Worm (Caenorhabditis elegans) whole organism, L4 larva: ENCODE data around the gene F08G5.3.

Source experiments
- aly-2 ChIP-seq: sonication (generic microtip); optimal IDR thresholded peaks from 2 replicates; lab custom pipeline; 2018; ENCODE audit warnings: missing biosample characterization, missing genetic modification characterization
- ces-1 ChIP-seq: fragments of 150-350 bp; sonication (generic microtip); optimal IDR thresholded peaks from 4 replicates; lab custom pipeline; 2014; ENCODE audit warnings: missing biosample characterization, missing genetic modification reagents, missing genetic modification characterization
- fkh-10 ChIP-seq: fragments of 150-350 bp; optimal IDR thresholded peaks from 2 replicates; lab custom pipeline; 2014; ENCODE audit warnings: missing biosample characterization, missing genetic modification reagents, missing genetic modification characterization
- lin-13 ChIP-seq: fragments of 150-350 bp; optimal IDR thresholded peaks from 2 replicates; lab custom pipeline; 2014; ENCODE audit warnings: missing biosample characterization, missing genetic modification reagents, missing genetic modification characterization
- lin-38 ChIP-seq: fragments of 200-800 bp; sonication (Bioruptor generic); IDR thresholded peaks from 2 replicates; pipeline ENCODE4 v1.3.6; 2022; ENCODE audit warnings: missing genetic modification reagents, missing genetic modification characterization, missing compliant biosample characterization
- mep-1 ChIP-seq: fragments of 150-350 bp; sonication (generic microtip); optimal IDR thresholded peaks from 3 replicates; lab custom pipeline; 2014; ENCODE audit warnings: missing biosample characterization, missing genetic modification characterization
- nhr-102 ChIP-seq: sonication (generic microtip); optimal IDR thresholded peaks from 2 replicates; lab custom pipeline; 2016; ENCODE audit warnings: mild to moderate bottlenecking, missing genetic modification characterization, moderate library complexity, missing compliant biosample characterization
- nhr-111 ChIP-seq: fragments of 200-800 bp; sonication (Bioruptor generic); optimal IDR thresholded peaks from 2 replicates; lab custom pipeline; 2018; ENCODE audit warnings: mild to moderate bottlenecking, missing genetic modification characterization, missing compliant biosample characterization
- nhr-76 ChIP-seq: fragments of 150-350 bp; optimal IDR thresholded peaks from 2 replicates; lab custom pipeline; 2014; ENCODE audit warnings: missing biosample characterization, missing genetic modification characterization

ce11 chrIV:12464822-12465221 is 47.4 kb upstream of the F08G5.3 start:
- TF ChIP-seq lin-38 (GFP tag; lab: Robert Waterston, UW) (no peak), lin-13 (GFP tag; lab: Kevin White, UChicago) (no peak), fkh-10 (peak; percentile 47), mep-1 (tag; lab: Kevin White, UChicago) (no peak), nhr-76 (tag; lab: Kevin White, UChicago) (no peak), aly-2 (tag; lab: Kevin White, UChicago) (no peak), nhr-102 (no peak), nhr-111 (GFP tag; lab: Kevin White, UChicago) (no peak), ces-1 (GFP tag; lab: Kevin White, UChicago) (no peak)
